Fruit fly (Drosophila melanogaster): ENCODE results near the gene Chsy.

Gene Chsy

dm6 chrX:15639017-15639416 is 45.7 kb upstream of the Chsy start:
- peak; percentile 27 for TF ChIP-seq sens (GFP tag)
- no peak for TF ChIP-seq sd (tag; optimal IDR thresholded peaks at IDR 0.05)
- TF ChIP-seq sim (GFP tag; IDR thresholded peaks at IDR 0.05), result no peak
- no peak for TF ChIP-seq Atf-2 (GFP tag; optimal IDR thresholded peaks at IDR 0.05)
- TF ChIP-seq CG8281 (tag; optimal IDR thresholded peaks at IDR 0.05), result no peak
- TF ChIP-seq br (optimal IDR thresholded peaks at IDR 0.05), result no peak
- no peak for TF ChIP-seq sima (GFP tag; optimal IDR thresholded peaks at IDR 0.05)
- TF ChIP-seq NK7.1 (GFP tag; optimal IDR thresholded peaks at IDR 0.05), result no peak
- no peak for TF ChIP-seq sug (tag; optimal IDR thresholded peaks at IDR 0.05)
- TF ChIP-seq CG2712 (tag; optimal IDR thresholded peaks at IDR 0.05), result no peak
- no peak for TF ChIP-seq Jarid2 (GFP tag; optimal IDR thresholded peaks at IDR 0.05)
- no peak for TF ChIP-seq tup (GFP tag; optimal IDR thresholded peaks at IDR 0.05)
- peak; percentile 65 for TF ChIP-seq Drgx (GFP tag; IDR thresholded peaks at IDR 0.05)
- no peak for TF ChIP-seq cato (GFP tag; optimal IDR thresholded peaks at IDR 0.05; ENCODE audit: borderline replicate concordance)
- TF ChIP-seq bsh (GFP tag; optimal IDR thresholded peaks at IDR 0.05), result peak in 1 of 2 experiments; percentile 40

DNA sequence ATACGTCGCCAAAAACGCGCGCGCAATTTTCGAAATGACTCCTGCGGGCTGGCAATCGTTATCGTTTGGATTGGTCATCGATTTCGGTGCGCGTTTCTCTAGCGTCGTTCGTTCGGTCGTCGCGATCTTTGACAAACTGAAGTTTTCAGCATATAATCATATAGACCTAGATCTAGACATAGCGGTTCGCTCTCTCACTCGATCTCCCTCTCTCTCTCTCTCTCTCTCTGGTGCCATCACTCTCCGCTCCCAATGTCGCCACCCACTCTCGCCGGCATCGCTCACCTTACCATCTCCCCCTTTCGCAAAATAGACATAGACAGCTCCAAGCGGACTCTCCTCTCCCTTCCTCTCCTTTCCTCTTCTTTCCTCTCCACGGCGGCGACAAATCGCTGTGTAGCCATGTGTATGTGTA is 40.0 kb upstream of the Chsy start, which contains the start of gene sog:
TSS of gene sog (minus strand) at position 122 of the 415 bp plus-strand sequence.
- no peak for TF ChIP-seq CG3065 (GFP tag; optimal IDR thresholded peaks at IDR 0.05)
- peak; percentile 70 for TF ChIP-seq Jarid2 (GFP tag; optimal IDR thresholded peaks at IDR 0.05)
- no peak for TF ChIP-seq Optix (GFP tag; IDR thresholded peaks at IDR 0.05)
- TF ChIP-seq sens (GFP tag), result peak; percentile 54
- TF ChIP-seq CG3847 (GFP tag; IDR thresholded peaks at IDR 0.05), result 0 out of 2 replicates have a peak, but pooled peaks have one; percentile 11
- peak; percentile 14; the same call in 1 of the 2 replicates for TF ChIP-seq HLH3B (GFP tag; IDR thresholded peaks at IDR 0.05)
- TF ChIP-seq CG34376 (GFP tag; optimal IDR thresholded peaks at IDR 0.05), result peak; percentile 17
- TF ChIP-seq CG12769 (tag; optimal IDR thresholded peaks at IDR 0.05), result peak; percentile 79
- peak; percentile 21; the same call in 1 of the 2 replicates for TF ChIP-seq hbn (GFP tag; IDR thresholded peaks at IDR 0.05; ENCODE audit: partially characterized antibody)
- no peak for TF ChIP-seq tap (tag; optimal IDR thresholded peaks at IDR 0.05)
- TF ChIP-seq CG6175 (GFP tag; IDR thresholded peaks at IDR 0.05), result peak; percentile 55; the same call in 1 of the 3 replicates
- TF ChIP-seq Drgx (GFP tag; IDR thresholded peaks at IDR 0.05), result 0 out of 2 replicates have a peak, but pooled peaks have one; percentile 20
- peak; percentile 71 for TF ChIP-seq yki (optimal IDR thresholded peaks at IDR 0.05)
- TF ChIP-seq zen2 (GFP tag; IDR thresholded peaks at IDR 0.05; ENCODE audit: partially characterized antibody), result 0 out of 3 replicates have a peak, but pooled peaks have one; percentile 36
- no peak for TF ChIP-seq CG7372 (GFP tag; IDR thresholded peaks at IDR 0.05)
- peak; percentile 31 for TF ChIP-seq CG9437 (GFP tag; optimal IDR thresholded peaks at IDR 0.05)
- peak; percentile 85 to 96 for TF ChIP-seq Trl (optimal IDR thresholded peaks at IDR 0.05)
- TF ChIP-seq Trl (GFP tag; optimal IDR thresholded peaks at IDR 0.05), result no peak
- peak; percentile 72 for TF ChIP-seq Med (GFP tag)
- no peak for TF ChIP-seq CG8281 (tag; optimal IDR thresholded peaks at IDR 0.05)
- TF ChIP-seq cg (GFP tag; optimal IDR thresholded peaks at IDR 0.05), result peak; percentile 42
- peak; percentile 1 for TF ChIP-seq her (GFP tag; optimal IDR thresholded peaks at IDR 0.05)
- 0 out of 3 replicates have a peak, but pooled peaks have one; percentile 47 for TF ChIP-seq ci (GFP tag; IDR thresholded peaks at IDR 0.05)
- no peak for TF ChIP-seq trh (GFP tag; optimal IDR thresholded peaks at IDR 0.05)
- peak; percentile 15 for TF ChIP-seq B-H2 (GFP tag; optimal IDR thresholded peaks at IDR 0.05)
- 0 out of 2 replicates have a peak, but pooled peaks have one; percentile 6 for TF ChIP-seq onecut (GFP tag; IDR thresholded peaks at IDR 0.05)
- TF ChIP-seq chinmo (GFP tag; IDR thresholded peaks at IDR 0.05; ENCODE audit: partially characterized antibody), result peak; percentile 66; the same call in 1 of the 4 replicates
- peak; percentile 47; the same call in 1 of the 2 replicates for TF ChIP-seq vvl (GFP tag; IDR thresholded peaks at IDR 0.05)
- TF ChIP-seq CG6689 (GFP tag; IDR thresholded peaks at IDR 0.05), result 0 out of 2 replicates have a peak, but pooled peaks have one; percentile 27
- no peak for TF ChIP-seq CG6791 (GFP tag; IDR thresholded peaks at IDR 0.05; ENCODE audit: partially characterized antibody)
- peak; percentile 25; the same call in 1 of the 2 replicates for TF ChIP-seq NFAT (GFP tag; IDR thresholded peaks at IDR 0.05)
- TF ChIP-seq CG11695 (GFP tag; IDR thresholded peaks at IDR 0.05), result 0 out of 3 replicates have a peak, but pooled peaks have one; percentile 16
- TF ChIP-seq CkIIα-i1 (GFP tag; IDR thresholded peaks at IDR 0.05), result no peak
- peak; percentile 63; the same call in 1 of the 2 replicates for TF ChIP-seq chm (GFP tag; IDR thresholded peaks at IDR 0.05)
- TF ChIP-seq CG11504 (tag; optimal IDR thresholded peaks at IDR 0.05), result peak; percentile 69
- TF ChIP-seq HmgZ (tag; optimal IDR thresholded peaks at IDR 0.05), result no peak
- TF ChIP-seq crol (GFP tag; IDR thresholded peaks at IDR 0.05), result peak; percentile 90
- no peak for TF ChIP-seq CG15696 (tag; optimal IDR thresholded peaks at IDR 0.05)
- no peak for TF ChIP-seq CG2712 (tag; optimal IDR thresholded peaks at IDR 0.05)

Data from whole organism, embryonic.